Fruit fly (Drosophila melanogaster) whole organism, prepupa: ENCODE measurements around the gene Tace.

Experiments used
- Blimp-1 ChIP-seq: fragments of 200-800 bp; sonication (Bioruptor generic); optimal IDR thresholded peaks from 3 replicates; lab custom pipeline; 2017; ENCODE audit warnings: missing biosample characterization, missing genetic modification characterization, mild to moderate bottlenecking, moderate library complexity, missing genetic modification reagents
- CG10631 ChIP-seq: fragments of 200-800 bp; sonication (Bioruptor generic); optimal IDR thresholded peaks from 2 replicates; lab custom pipeline; 2016; ENCODE audit warnings: missing biosample characterization, missing genetic modification characterization
- CG10669 ChIP-seq: fragments of 200-800 bp; sonication (Bioruptor generic); optimal IDR thresholded peaks from 3 replicates; lab custom pipeline; 2018; ENCODE audit warnings: missing biosample characterization, mild to moderate bottlenecking, missing genetic modification characterization, moderate library complexity
- CG11294 ChIP-seq: fragments of 200-800 bp; sonication (Bioruptor generic); IDR thresholded peaks from 2 replicates; pipeline ENCODE4 v1.3.6; 2022; ENCODE audit warnings: missing biosample characterization, missing genetic modification characterization
- CG11762 ChIP-seq: fragments of 200-800 bp; sonication (Bioruptor generic); optimal IDR thresholded peaks from 3 replicates; lab custom pipeline; 2016; ENCODE audit warnings: missing biosample characterization, missing genetic modification characterization; ENCODE audit not compliant: insufficient read depth
- CG11902 ChIP-seq: fragments of 200-800 bp; sonication (Bioruptor generic); optimal IDR thresholded peaks from 3 replicates; lab custom pipeline; 2016; ENCODE audit warnings: missing biosample characterization, missing genetic modification characterization
- CG15336 ChIP-seq: fragments of 200-800 bp; sonication (Bioruptor generic); IDR thresholded peaks from 2 replicates; pipeline ENCODE4 v1.3.6; 2022; ENCODE audit warnings: missing biosample characterization, missing genetic modification characterization
- CG16779 ChIP-seq: fragments of 200-800 bp; sonication (Bioruptor generic); optimal IDR thresholded peaks from 3 replicates; lab custom pipeline; 2017; ENCODE audit warnings: missing biosample characterization, mild to moderate bottlenecking, missing genetic modification characterization
- CG3032 ChIP-seq: fragments of 200-800 bp; optimal IDR thresholded peaks from 2 replicates; lab custom pipeline; 2019; ENCODE audit warnings: missing biosample characterization, mild to moderate bottlenecking, missing genetic modification characterization, moderate library complexity
- CG31627 ChIP-seq: fragments of 200-800 bp; sonication (Bioruptor generic); optimal IDR thresholded peaks from 3 replicates; lab custom pipeline; 2016; ENCODE audit warnings: missing biosample characterization, missing genetic modification characterization
- CG32006 ChIP-seq: fragments of 200-800 bp; sonication (Bioruptor generic); optimal IDR thresholded peaks from 3 replicates; lab custom pipeline; 2017; ENCODE audit warnings: missing biosample characterization, mild to moderate bottlenecking, missing genetic modification characterization
- CG34406 ChIP-seq: fragments of 200-800 bp; sonication (Bioruptor generic); optimal IDR thresholded peaks from 3 replicates; lab custom pipeline; 2016; ENCODE audit warnings: missing biosample characterization, missing genetic modification characterization
- CG3919 ChIP-seq: fragments of 200-800 bp; sonication (Bioruptor generic); optimal IDR thresholded peaks from 3 replicates; lab custom pipeline; 2016; ENCODE audit warnings: missing biosample characterization, missing genetic modification characterization
- CG4318 ChIP-seq: fragments of 200-800 bp; sonication (Bioruptor generic); optimal IDR thresholded peaks from 3 replicates; lab custom pipeline; 2017; ENCODE audit warnings: missing biosample characterization, mild to moderate bottlenecking, missing genetic modification characterization
- CG6792 ChIP-seq: fragments of 200-800 bp; sonication (Bioruptor generic); optimal IDR thresholded peaks from 3 replicates; lab custom pipeline; 2016; ENCODE audit warnings: missing biosample characterization, missing genetic modification characterization
- CG6808 ChIP-seq: fragments of 200-800 bp; sonication (Bioruptor generic); optimal IDR thresholded peaks from 3 replicates; lab custom pipeline; 2017; ENCODE audit warnings: missing biosample characterization, missing genetic modification characterization, mild to moderate bottlenecking, moderate library complexity, missing genetic modification reagents
- CG6854 ChIP-seq: fragments of 200-800 bp; sonication (Bioruptor generic); optimal IDR thresholded peaks from 2 replicates; lab custom pipeline; 2017; ENCODE audit warnings: missing biosample characterization, mild to moderate bottlenecking, missing genetic modification characterization
- CG7368 ChIP-seq: fragments of 200-800 bp; sonication (Bioruptor generic); optimal IDR thresholded peaks from 3 replicates; lab custom pipeline; 2016; ENCODE audit warnings: missing biosample characterization, missing genetic modification characterization
- CG8119 ChIP-seq: fragments of 200-800 bp; sonication (Bioruptor generic); IDR thresholded peaks from 3 replicates; pipeline ENCODE4 v1.3.6; 2022; ENCODE audit warnings: missing biosample characterization, missing genetic modification characterization
- CG8319 ChIP-seq: fragments of 200-800 bp; sonication (Bioruptor generic); optimal IDR thresholded peaks from 3 replicates; lab custom pipeline; 2016; ENCODE audit warnings: missing biosample characterization, missing genetic modification characterization
- CG8632 ChIP-seq: fragments of 200-800 bp; sonication (Bioruptor generic); optimal IDR thresholded peaks from 3 replicates; lab custom pipeline; 2016; ENCODE audit warnings: missing biosample characterization, missing genetic modification characterization
- Eip93F ChIP-seq: fragments of 200-800 bp; sonication (Bioruptor generic); optimal IDR thresholded peaks from 2 replicates; lab custom pipeline; 2016; ENCODE audit warnings: missing biosample characterization, mild to moderate bottlenecking, missing genetic modification characterization
- Ets21C ChIP-seq: fragments of 200-800 bp; sonication (Bioruptor generic); optimal IDR thresholded peaks from 3 replicates; lab custom pipeline; 2016; ENCODE audit warnings: missing biosample characterization, missing genetic modification characterization
- Gug ChIP-seq: fragments of 200-800 bp; sonication (Bioruptor generic); IDR thresholded peaks from 2 replicates; pipeline ENCODE4 v1.3.6; 2022; ENCODE audit warnings: missing biosample characterization, missing genetic modification characterization
- Hr38 ChIP-seq: sonication (Bioruptor generic); optimal IDR thresholded peaks from 2 replicates; lab custom pipeline; 2016; ENCODE audit warnings: missing biosample characterization, missing genetic modification characterization
- Hr39 ChIP-seq: fragments of 200-800 bp; sonication (Bioruptor generic); optimal IDR thresholded peaks from 2 replicates; lab custom pipeline; 2016; ENCODE audit warnings: missing biosample characterization, missing genetic modification characterization
- Hr4 ChIP-seq: fragments of 200-800 bp; sonication (Bioruptor generic); optimal IDR thresholded peaks from 3 replicates; lab custom pipeline; 2016; ENCODE audit warnings: missing biosample characterization, missing genetic modification characterization
- Lpt ChIP-seq: fragments of 200-800 bp; sonication (Bioruptor generic); optimal IDR thresholded peaks from 3 replicates; lab custom pipeline; 2016; ENCODE audit warnings: missing biosample characterization, missing genetic modification characterization
- Met ChIP-seq: fragments of 200-800 bp; sonication (Bioruptor generic); optimal IDR thresholded peaks from 3 replicates; lab custom pipeline; 2016; ENCODE audit warnings: missing biosample characterization, missing genetic modification characterization
- Smox ChIP-seq: fragments of 200-800 bp; sonication (Bioruptor generic); optimal IDR thresholded peaks from 3 replicates; lab custom pipeline; 2016; ENCODE audit warnings: missing biosample characterization, missing genetic modification characterization
- Sox102F ChIP-seq: fragments of 200-800 bp; sonication (Bioruptor generic); optimal IDR thresholded peaks from 2 replicates; lab custom pipeline; 2016; ENCODE audit warnings: missing biosample characterization, mild to moderate bottlenecking, missing genetic modification characterization
- Sox14 ChIP-seq: fragments of 200-800 bp; sonication (Bioruptor generic); optimal IDR thresholded peaks from 3 replicates; lab custom pipeline; 2016; ENCODE audit warnings: missing biosample characterization, missing genetic modification characterization
- achi ChIP-seq: fragments of 200-800 bp; sonication (Bioruptor generic); optimal IDR thresholded peaks from 3 replicates; lab custom pipeline; 2016; ENCODE audit warnings: missing biosample characterization, missing genetic modification characterization
- acj6 ChIP-seq: fragments of 200-800 bp; sonication (Bioruptor generic); optimal IDR thresholded peaks from 3 replicates; lab custom pipeline; 2016; ENCODE audit warnings: missing biosample characterization, missing genetic modification characterization
- cyc ChIP-seq: fragments of 200-800 bp; sonication (Bioruptor generic); optimal IDR thresholded peaks from 3 replicates; lab custom pipeline; 2016; ENCODE audit warnings: missing biosample characterization, missing genetic modification characterization
- dac ChIP-seq: fragments of 200-800 bp; sonication (Bioruptor generic); optimal IDR thresholded peaks from 2 replicates; lab custom pipeline; 2017; ENCODE audit warnings: missing biosample characterization, mild to moderate bottlenecking, missing genetic modification characterization
- dsx ChIP-seq: fragments of 200-800 bp; optimal IDR thresholded peaks from 3 replicates; lab custom pipeline; 2019; ENCODE audit warnings: missing biosample characterization, mild to moderate bottlenecking, missing genetic modification characterization, moderate library complexity; ENCODE audit not compliant: poor library complexity, severe bottlenecking
- eg ChIP-seq: fragments of 200-800 bp; sonication (Bioruptor generic); IDR thresholded peaks from 3 replicates; pipeline ENCODE4 v1.3.6; 2022; ENCODE audit warnings: missing biosample characterization, missing genetic modification characterization
- esn ChIP-seq: fragments of 200-800 bp; sonication (Bioruptor generic); optimal IDR thresholded peaks from 2 replicates; lab custom pipeline; 2016; ENCODE audit warnings: missing biosample characterization, mild to moderate bottlenecking, missing genetic modification characterization, moderate library complexity
- fd85E ChIP-seq: fragments of 200-800 bp; sonication (Bioruptor generic); optimal IDR thresholded peaks from 3 replicates; lab custom pipeline; 2016; ENCODE audit warnings: missing biosample characterization, missing genetic modification characterization
- fkh ChIP-seq: fragments of 200-800 bp; sonication (Bioruptor generic); optimal IDR thresholded peaks from 3 replicates; lab custom pipeline; 2017; ENCODE audit warnings: missing biosample characterization, mild to moderate bottlenecking, missing genetic modification characterization, moderate library complexity
- lz ChIP-seq: fragments of 200-800 bp; sonication (Bioruptor generic); optimal IDR thresholded peaks from 3 replicates; lab custom pipeline; 2016; ENCODE audit warnings: missing biosample characterization, missing genetic modification characterization
- net ChIP-seq: fragments of 200-800 bp; sonication (Bioruptor generic); optimal IDR thresholded peaks from 3 replicates; lab custom pipeline; 2016; ENCODE audit warnings: missing biosample characterization, missing genetic modification characterization
- pdm3 ChIP-seq: fragments of 200-800 bp; sonication (Bioruptor generic); optimal IDR thresholded peaks from 3 replicates; lab custom pipeline; 2016; ENCODE audit warnings: missing biosample characterization, missing genetic modification characterization
- salr ChIP-seq, 2 experiments: fragments of 200-800 bp; sonication (Bioruptor generic); optimal IDR thresholded peaks; 3 replicates each; lab custom pipeline; 2016 to 2018; ENCODE audit warnings: missing biosample characterization in 2 of 2, missing genetic modification characterization in 2 of 2, mild to moderate bottlenecking in 1 of 2
- spab ChIP-seq: fragments of 200-800 bp; sonication (Bioruptor generic); optimal IDR thresholded peaks from 2 replicates; lab custom pipeline; 2017; ENCODE audit warnings: missing biosample characterization, mild to moderate bottlenecking, missing genetic modification characterization, missing genetic modification reagents
- ss ChIP-seq, 2 experiments: fragments of 200-800 bp; sonication (Bioruptor generic); optimal IDR thresholded peaks; 2 replicates in 1 of 2; 3 replicates in 1 of 2; lab custom pipeline; 2017 to 2018; ENCODE audit warnings: mild to moderate bottlenecking in 2 of 2, missing biosample characterization in 2 of 2, missing genetic modification characterization in 2 of 2, moderate library complexity in 1 of 2
- svp ChIP-seq: fragments of 200-800 bp; sonication (Bioruptor generic); peaks from one replicate; lab custom pipeline; 2016; ENCODE audit warnings: missing biosample characterization, missing genetic modification characterization
- topi ChIP-seq: fragments of 200-800 bp; sonication (Bioruptor generic); optimal IDR thresholded peaks from 3 replicates; lab custom pipeline; 2016; ENCODE audit warnings: missing biosample characterization, missing genetic modification characterization

Tace gene

dm6 chr3R:30014480-30014879, 14.2 kb downstream of the Tace start:
- no peak for TF ChIP-seq CG11294 (GFP tag; lab: Robert Waterston, UW)
- TF ChIP-seq, all 60 proteins: peak for 0

- no peak for TF ChIP-seq Hr4 (GFP tag; lab: Kevin White, UChicago)
- TF ChIP-seq CG11294 (GFP tag; lab: Robert Waterston, UW): no peak
- TF ChIP-seq CG3032 (tag; lab: Kevin White, UChicago): no peak
- no peak for TF ChIP-seq CG11902 (GFP tag; lab: Kevin White, UChicago)
- no peak for TF ChIP-seq Hr38 (GFP tag; lab: Kevin White, UChicago)
- TF ChIP-seq CG10669 (GFP tag; lab: Kevin White, UChicago): no peak
- TF ChIP-seq lz (GFP tag; lab: Kevin White, UChicago): peak; percentile 39
- no peak for TF ChIP-seq Eip93F (GFP tag; lab: Kevin White, UChicago)
- TF ChIP-seq ss (GFP tag; optimal IDR thresholded peaks at IDR 0.05; lab: Kevin White, UChicago): peak; percentile 65 to 68
- TF ChIP-seq Blimp-1: no peak
- no peak for TF ChIP-seq Sox14 (GFP tag; lab: Kevin White, UChicago)
- no peak for TF ChIP-seq spab (GFP tag; lab: Kevin White, UChicago)
- no peak for TF ChIP-seq fd85E (GFP tag; lab: Kevin White, UChicago)
- TF ChIP-seq CG8319 (GFP tag; lab: Kevin White, UChicago): no peak
- peak; percentile 50 for TF ChIP-seq esn (GFP tag; lab: Kevin White, UChicago)
- no peak for TF ChIP-seq dac
- TF ChIP-seq CG6854 (GFP tag; lab: Kevin White, UChicago): peak; percentile 73
- peak; percentile 31 for TF ChIP-seq CG6808
- peak; percentile 13 for TF ChIP-seq cyc (GFP tag; lab: Kevin White, UChicago)
- TF ChIP-seq CG6792: peak; percentile 16
- peak; percentile 42 for TF ChIP-seq dsx (GFP tag; lab: Kevin White, UChicago)
- TF ChIP-seq CG31627 (GFP tag; lab: Kevin White, UChicago): peak; percentile 10
- peak; percentile 45 for TF ChIP-seq net (GFP tag; lab: Kevin White, UChicago)
- no peak for TF ChIP-seq CG10631
- TF ChIP-seq CG8632 (GFP tag; lab: Kevin White, UChicago): no peak
- no peak for TF ChIP-seq Gug (GFP tag; lab: Robert Waterston, UW)
- TF ChIP-seq CG34406 (GFP tag; lab: Kevin White, UChicago): peak; percentile 7
- TF ChIP-seq CG11762 (GFP tag; lab: Kevin White, UChicago): no peak
- peak; percentile 46; the same call in 1 of the 2 replicates for TF ChIP-seq CG15336 (GFP tag; lab: Robert Waterston, UW)
- no peak for TF ChIP-seq Smox (GFP tag; lab: Kevin White, UChicago)
- TF ChIP-seq CG8119: peak; percentile 60; the same call in 2 of the 3 replicates
- no peak for TF ChIP-seq Hr39 (GFP tag; lab: Kevin White, UChicago)
- TF ChIP-seq Lpt (GFP tag; lab: Kevin White, UChicago): no peak
- peak; percentile 14 for TF ChIP-seq topi
- peak; percentile 65 for TF ChIP-seq CG3919 (GFP tag; lab: Kevin White, UChicago)
- TF ChIP-seq pdm3 (GFP tag; lab: Kevin White, UChicago): no peak
- TF ChIP-seq fkh (GFP tag; lab: Kevin White, UChicago): peak; percentile 7
- peak; percentile 52 for TF ChIP-seq CG16779
- no peak for TF ChIP-seq salr (GFP tag; optimal IDR thresholded peaks at IDR 0.05; lab: Kevin White, UChicago)
- no peak for TF ChIP-seq achi (GFP tag; lab: Kevin White, UChicago)
- TF ChIP-seq Met (GFP tag; lab: Kevin White, UChicago): no peak
- TF ChIP-seq eg (GFP tag; lab: Robert Waterston, UW): peak; percentile 60; the same call in 2 of the 3 replicates
- TF ChIP-seq acj6 (GFP tag; lab: Kevin White, UChicago): no peak
- TF ChIP-seq Sox102F: peak; percentile 25
- TF ChIP-seq CG32006 (GFP tag; lab: Kevin White, UChicago): peak; percentile 12
- no peak for TF ChIP-seq Ets21C
- no peak for TF ChIP-seq CG7368 (GFP tag; lab: Kevin White, UChicago)
- peak; percentile 44 for TF ChIP-seq svp (GFP tag; lab: Kevin White, UChicago)
- no peak for TF ChIP-seq CG4318
These were observed 14.7 kb downstream of the Tace start, which contains the start of gene CG7920 for dm6 chr3R:30014977-30015514. TSS of gene CG7920 (minus strand) at chr3R:30015284.
